Fruit fly (Drosophila melanogaster) whole organism, embryonic: ENCODE measurements around the gene CG46462.

Experiments
- B-H2 ChIP-seq: fragments of 200-800 bp; sonication (Bioruptor generic); optimal IDR thresholded peaks from 2 replicates; lab custom pipeline; 2018; ENCODE audit warnings: missing biosample characterization, mild to moderate bottlenecking, missing genetic modification characterization
- CG10147 ChIP-seq: fragments of 200-800 bp; sonication (Bioruptor generic); optimal IDR thresholded peaks from 2 replicates; lab custom pipeline; 2019; ENCODE audit warnings: missing biosample characterization, mild to moderate bottlenecking, missing genetic modification characterization, moderate library complexity
- CG11504 ChIP-seq: fragments of 200-800 bp; sonication (Bioruptor generic); optimal IDR thresholded peaks from 3 replicates; lab custom pipeline; 2019; ENCODE audit warnings: missing biosample characterization, mild to moderate bottlenecking, missing genetic modification characterization, moderate library complexity
- CG12769 ChIP-seq: fragments of 200-800 bp; sonication (Bioruptor generic); optimal IDR thresholded peaks from 2 replicates; lab custom pipeline; 2019; ENCODE audit warnings: missing biosample characterization, mild to moderate bottlenecking, missing genetic modification characterization, moderate library complexity
- CG13123 ChIP-seq: fragments of 200-800 bp; sonication (Bioruptor generic); optimal IDR thresholded peaks from 2 replicates; lab custom pipeline; 2016; ENCODE audit warnings: missing biosample characterization, missing genetic modification characterization
- CG13287 ChIP-seq: fragments of 200-800 bp; sonication (Bioruptor generic); IDR thresholded peaks from 2 replicates; pipeline ENCODE4 v1.3.6; 2022; ENCODE audit warnings: missing biosample characterization, missing genetic modification characterization; ENCODE audit not compliant: partially characterized antibody
- CG14441 ChIP-seq: fragments of 200-800 bp; sonication (Bioruptor generic); IDR thresholded peaks from 2 replicates; pipeline ENCODE4 v1.3.6; 2022; ENCODE audit warnings: missing biosample characterization, missing genetic modification characterization
- CG15269 ChIP-seq: fragments of 200-800 bp; sonication (Bioruptor generic); optimal IDR thresholded peaks from 2 replicates; lab custom pipeline; 2018; ENCODE audit warnings: missing biosample characterization, mild to moderate bottlenecking, missing genetic modification characterization, moderate library complexity
- CG15514 ChIP-seq: fragments of 200-800 bp; sonication (Bioruptor generic); optimal IDR thresholded peaks from 3 replicates; lab custom pipeline; 2017; ENCODE audit warnings: missing biosample characterization, missing genetic modification characterization, mild to moderate bottlenecking, moderate library complexity, missing genetic modification reagents
- CG15601 ChIP-seq: fragments of 200-800 bp; sonication (Bioruptor generic); optimal IDR thresholded peaks from 3 replicates; lab custom pipeline; 2019; ENCODE audit warnings: missing biosample characterization, mild to moderate bottlenecking, missing genetic modification characterization, moderate library complexity
- CG1602 ChIP-seq: fragments of 200-800 bp; sonication (Bioruptor generic); optimal IDR thresholded peaks from 3 replicates; lab custom pipeline; 2016; ENCODE audit warnings: missing biosample characterization, missing genetic modification characterization
- CG17829 ChIP-seq: fragments of 200-800 bp; optimal IDR thresholded peaks from 2 replicates; lab custom pipeline; 2019; ENCODE audit warnings: missing biosample characterization, mild to moderate bottlenecking, missing genetic modification characterization, moderate library complexity
- CG2678 ChIP-seq: fragments of 200-800 bp; sonication (Bioruptor generic); optimal IDR thresholded peaks from 3 replicates; lab custom pipeline; 2019; ENCODE audit warnings: missing biosample characterization, mild to moderate bottlenecking, missing genetic modification characterization, moderate library complexity
- CG30020 ChIP-seq: fragments of 200-800 bp; optimal IDR thresholded peaks from 2 replicates; lab custom pipeline; 2019; ENCODE audit warnings: missing biosample characterization, mild to moderate bottlenecking, missing genetic modification characterization, moderate library complexity
- CG30431 ChIP-seq: fragments of 200-800 bp; sonication (Bioruptor generic); optimal IDR thresholded peaks from 2 replicates; lab custom pipeline; 2017; ENCODE audit warnings: missing biosample characterization, missing genetic modification characterization
- CG31224 ChIP-seq: fragments of 200-800 bp; sonication (Bioruptor generic); IDR thresholded peaks from 2 replicates; pipeline ENCODE4 v1.3.6; 2022; ENCODE audit warnings: missing biosample characterization, missing genetic modification characterization
- CG4707 ChIP-seq: fragments of 200-800 bp; sonication (Bioruptor generic); optimal IDR thresholded peaks from 2 replicates; lab custom pipeline; 2018; ENCODE audit warnings: missing biosample characterization, mild to moderate bottlenecking, missing genetic modification characterization, moderate library complexity
- CG5180 ChIP-seq: fragments of 200-800 bp; sonication (Bioruptor generic); optimal IDR thresholded peaks from 3 replicates; lab custom pipeline; 2017; ENCODE audit warnings: missing biosample characterization, missing genetic modification characterization, mild to moderate bottlenecking, moderate library complexity, missing genetic modification reagents
- CG6272 ChIP-seq: fragments of 200-800 bp; sonication (Bioruptor generic); IDR thresholded peaks from 2 replicates; pipeline ENCODE4 v1.3.6; 2022; ENCODE audit warnings: missing biosample characterization, missing genetic modification characterization
- CG7556 ChIP-seq: fragments of 200-800 bp; sonication (Bioruptor generic); optimal IDR thresholded peaks from 2 replicates; lab custom pipeline; 2017; ENCODE audit warnings: missing biosample characterization, mild to moderate bottlenecking, missing genetic modification characterization
- CG7786 ChIP-seq: fragments of 200-800 bp; sonication (Bioruptor generic); optimal IDR thresholded peaks from 2 replicates; lab custom pipeline; 2016; ENCODE audit warnings: missing biosample characterization, missing genetic modification characterization
- CG7839 ChIP-seq: fragments of 200-800 bp; sonication (Bioruptor generic); optimal IDR thresholded peaks from 3 replicates; lab custom pipeline; 2018; ENCODE audit warnings: missing biosample characterization, mild to moderate bottlenecking, missing genetic modification characterization, moderate library complexity
- CG8290 ChIP-seq, 3 experiments: fragments of 200-800 bp; sonication (Bioruptor generic); optimal IDR thresholded peaks; 2 replicates each; lab custom pipeline; 2016 to 2019; ENCODE audit warnings: missing biosample characterization in 3 of 3, missing genetic modification characterization in 3 of 3, mild to moderate bottlenecking in 2 of 3, moderate library complexity in 1 of 3
- CG8924 ChIP-seq: fragments of 200-800 bp; optimal IDR thresholded peaks from 3 replicates; lab custom pipeline; 2019; ENCODE audit warnings: missing biosample characterization, mild to moderate bottlenecking, missing genetic modification characterization, moderate library complexity
- CG9609 ChIP-seq: fragments of 200-800 bp; sonication (Bioruptor generic); optimal IDR thresholded peaks from 3 replicates; lab custom pipeline; 2016; ENCODE audit warnings: missing biosample characterization, missing genetic modification characterization
- CG9797 ChIP-seq: fragments of 200-800 bp; sonication (Bioruptor generic); optimal IDR thresholded peaks from 3 replicates; lab custom pipeline; 2018; ENCODE audit warnings: missing biosample characterization, mild to moderate bottlenecking, missing genetic modification characterization
- Fer1 ChIP-seq: fragments of 200-800 bp; sonication (Bioruptor generic); optimal IDR thresholded peaks from 2 replicates; lab custom pipeline; 2017; ENCODE audit warnings: missing biosample characterization, mild to moderate bottlenecking, missing genetic modification characterization
- Gug ChIP-seq: fragments of 200-800 bp; sonication (Bioruptor generic); IDR thresholded peaks from 4 replicates; pipeline ENCODE4 v1.3.6; 2022; ENCODE audit warnings: missing biosample characterization, missing genetic modification characterization
- HLH54F ChIP-seq: fragments of 200-800 bp; sonication (Bioruptor generic); optimal IDR thresholded peaks from 3 replicates; lab custom pipeline; 2016; ENCODE audit warnings: missing biosample characterization, missing genetic modification characterization
- MESR4 ChIP-seq: fragments of 200-800 bp; sonication (Bioruptor generic); optimal IDR thresholded peaks from 2 replicates; lab custom pipeline; 2018; ENCODE audit warnings: missing biosample characterization, mild to moderate bottlenecking, missing genetic modification characterization, moderate library complexity
- NC2α ChIP-seq: fragments of 200-800 bp; sonication (Bioruptor generic); optimal IDR thresholded peaks from 2 replicates; lab custom pipeline; 2016; ENCODE audit warnings: missing biosample characterization, missing genetic modification characterization
- NC2β ChIP-seq: fragments of 200-800 bp; sonication (Bioruptor generic); optimal IDR thresholded peaks from 2 replicates; lab custom pipeline; 2016; ENCODE audit warnings: missing biosample characterization, missing genetic modification characterization
- Nf-YB ChIP-seq: fragments of 200-800 bp; sonication (Bioruptor generic); optimal IDR thresholded peaks from 3 replicates; lab custom pipeline; 2019; ENCODE audit warnings: missing biosample characterization, mild to moderate bottlenecking, missing genetic modification characterization, moderate library complexity
- Nf-YC ChIP-seq: fragments of 200-800 bp; optimal IDR thresholded peaks from 3 replicates; lab custom pipeline; 2019; ENCODE audit warnings: missing biosample characterization, mild to moderate bottlenecking, missing genetic modification characterization, moderate library complexity
- Rfx ChIP-seq: fragments of 200-800 bp; sonication (Bioruptor generic); IDR thresholded peaks from 2 replicates; pipeline ENCODE4 v1.3.6; 2022; ENCODE audit warnings: missing biosample characterization, missing genetic modification characterization
- Rx ChIP-seq: fragments of 200-800 bp; sonication (Bioruptor generic); IDR thresholded peaks from 2 replicates; pipeline ENCODE4 v1.3.6; 2022; ENCODE audit warnings: missing biosample characterization, missing genetic modification characterization
- crc ChIP-seq: fragments of 200-800 bp; sonication (Bioruptor generic); optimal IDR thresholded peaks from 2 replicates; lab custom pipeline; 2016; ENCODE audit warnings: missing biosample characterization, missing genetic modification characterization
- dimm ChIP-seq: fragments of 200-800 bp; sonication (Bioruptor generic); IDR thresholded peaks from 2 replicates; pipeline ENCODE4 v1.3.6; 2022; ENCODE audit warnings: missing biosample characterization, missing genetic modification characterization
- fd96Cb ChIP-seq: fragments of 200-800 bp; sonication (Bioruptor generic); optimal IDR thresholded peaks from 2 replicates; lab custom pipeline; 2018; ENCODE audit warnings: missing biosample characterization, mild to moderate bottlenecking, missing genetic modification characterization, moderate library complexity
- gfzf ChIP-seq: fragments of 200-800 bp; sonication (Bioruptor generic); optimal IDR thresholded peaks from 2 replicates; lab custom pipeline; 2016; ENCODE audit warnings: missing biosample characterization, mild to moderate bottlenecking, missing genetic modification characterization, moderate library complexity
- hkb ChIP-seq, 2 experiments: fragments of 200-800 bp in 1 of 2; fragments of >200 bp in 1 of 2; sonication (Bioruptor generic) in 1 of 2; IDR thresholded peaks in 1 of 2; optimal IDR thresholded peaks in 1 of 2; 2 replicates each; pipeline versions ENCODE4 v1.3.6 to Lab custom; 2017 to 2022; ENCODE audit warnings: missing biosample characterization in 1 of 2, missing genetic modification characterization in 1 of 2
- insv ChIP-seq, 2 experiments: fragments of 200-800 bp; sonication (Bioruptor generic); optimal IDR thresholded peaks; 3 replicates each; lab custom pipeline; 2016 to 2018; ENCODE audit warnings: missing biosample characterization in 2 of 2, missing genetic modification characterization in 2 of 2
- lilli ChIP-seq: fragments of 200-800 bp; sonication (Bioruptor generic); optimal IDR thresholded peaks from 3 replicates; lab custom pipeline; 2016; ENCODE audit warnings: missing biosample characterization, missing genetic modification characterization
- luna ChIP-seq: fragments of 200-800 bp; sonication (Bioruptor generic); optimal IDR thresholded peaks from 2 replicates; lab custom pipeline; 2016; ENCODE audit warnings: missing biosample characterization, missing genetic modification characterization
- maf-S ChIP-seq: fragments of 200-800 bp; sonication (Bioruptor generic); optimal IDR thresholded peaks from 2 replicates; lab custom pipeline; 2016; ENCODE audit warnings: missing biosample characterization, missing genetic modification characterization
- org-1 ChIP-seq: fragments of 200-800 bp; sonication (Bioruptor generic); optimal IDR thresholded peaks from 2 replicates; lab custom pipeline; 2017; ENCODE audit warnings: missing biosample characterization, missing genetic modification characterization
- ro ChIP-seq: fragments of 200-800 bp; sonication (Bioruptor generic); IDR thresholded peaks from 2 replicates; pipeline ENCODE4 v1.3.6; 2022; ENCODE audit warnings: missing biosample characterization, missing genetic modification characterization
- slbo ChIP-seq: fragments of 200-800 bp; sonication (Bioruptor generic); IDR thresholded peaks from 2 replicates; pipeline ENCODE4 v1.3.6; 2022; ENCODE audit warnings: missing biosample characterization, missing genetic modification characterization
- unc-4 ChIP-seq: fragments of 200-800 bp; sonication (Bioruptor generic); IDR thresholded peaks from 2 replicates; pipeline ENCODE4 v1.3.6; 2022; ENCODE audit warnings: missing biosample characterization, missing genetic modification characterization; ENCODE audit not compliant: partially characterized antibody

The CG46462 gene

dm6 chr3L:19924771-19925304, 6.7 kb upstream of the CG46462 start, which contains the start of gene Grasp65 (continued):
- TF ChIP-seq MESR4 (GFP tag; lab: Kevin White, UChicago) (peak; percentile 97), CG15601 (tag; lab: Kevin White, UChicago) (no peak), unc-4 (GFP tag; lab: Robert Waterston, UW) (no peak; the same call in 1 of the 2 replicates), fd96Cb (tag; lab: Kevin White, UChicago) (no peak), CG15514 (GFP tag; lab: Kevin White, UChicago) (peak; percentile 39), B-H2 (GFP tag; lab: Kevin White, UChicago) (peak; percentile 14), crc (GFP tag; lab: Kevin White, UChicago) (no peak), CG13123 (GFP tag; lab: Kevin White, UChicago) (no peak), Nf-YB (GFP tag; lab: Kevin White, UChicago) (peak; percentile 55), CG13287 (GFP tag; lab: Robert Waterston, UW) (peak; percentile 51; the same call in 1 of the 2 replicates), CG17829 (tag; lab: Kevin White, UChicago) (peak; percentile 30), org-1 (GFP tag; lab: Kevin White, UChicago) (no peak), hkb (optimal IDR thresholded peaks at IDR 0.05; lab: Kevin White, UChicago) (no peak), hkb (GFP tag; IDR thresholded peaks at IDR 0.05; lab: Robert Waterston, UW) (0 out of 2 replicates have a peak, but pooled peaks have one; percentile 15), CG7786 (GFP tag; lab: Kevin White, UChicago) (no peak), CG30020 (peak; percentile 21), CG6272 (no peak), CG4707 (GFP tag; lab: Kevin White, UChicago) (no peak), Gug (GFP tag; lab: Robert Waterston, UW) (no peak), CG1602 (GFP tag; lab: Kevin White, UChicago) (no peak), dimm (no peak), CG8290 (GFP tag; optimal IDR thresholded peaks at IDR 0.05; lab: Kevin White, UChicago) (no peak), CG8290 (tag; optimal IDR thresholded peaks at IDR 0.05; lab: Kevin White, UChicago) (peak in 1 of 2 experiments; percentile 16), gfzf (GFP tag; lab: Kevin White, UChicago) (peak; percentile 77), Nf-YC (peak; percentile 77), CG14441 (GFP tag; lab: Robert Waterston, UW) (0 out of 2 replicates have a peak, but pooled peaks have one; percentile 15), maf-S (GFP tag; lab: Kevin White, UChicago) (no peak), CG30431 (GFP tag; lab: Kevin White, UChicago) (no peak), Rx (no peak), CG9797 (GFP tag; lab: Kevin White, UChicago) (peak; percentile 81), CG9609 (GFP tag; lab: Kevin White, UChicago) (no peak), CG12769 (tag; lab: Kevin White, UChicago) (no peak), lilli (GFP tag; lab: Kevin White, UChicago) (no peak), CG31224 (GFP tag; lab: Robert Waterston, UW) (no peak), Fer1 (GFP tag; lab: Kevin White, UChicago) (peak; percentile 18), HLH54F (GFP tag; lab: Kevin White, UChicago) (no peak), CG7839 (tag; lab: Kevin White, UChicago) (no peak), CG7556 (GFP tag; lab: Kevin White, UChicago) (no peak), CG5180 (GFP tag; lab: Kevin White, UChicago) (no peak), insv (GFP tag; optimal IDR thresholded peaks at IDR 0.05; lab: Kevin White, UChicago) (peak; percentile 63 to 92), NC2β (GFP tag; lab: Kevin White, UChicago) (no peak), luna (no peak), CG10147 (GFP tag; lab: Kevin White, UChicago) (peak; percentile 28), CG8924 (peak; percentile 15), Rfx (GFP tag; lab: Robert Waterston, UW) (peak; percentile 7; the same call in 1 of the 2 replicates), CG15269 (tag; lab: Kevin White, UChicago) (peak; percentile 4), ro (no peak), slbo (peak; percentile 26; the same call in 1 of the 2 replicates), CG2678 (tag; lab: Kevin White, UChicago) (peak; percentile 21), CG11504 (tag; lab: Kevin White, UChicago) (peak; percentile 36), NC2α (GFP tag; lab: Kevin White, UChicago) (no peak)
